Worm (Caenorhabditis elegans) whole organism, L3 larva: ENCODE data around the gene fos-1.

Experiments
- R02D3.7 ChIP-seq: fragments of 150-350 bp; optimal IDR thresholded peaks from 2 replicates; lab custom pipeline; 2014; ENCODE audit warnings: missing biosample characterization, missing genetic modification characterization
- aly-2 ChIP-seq: fragments of 150-350 bp; optimal IDR thresholded peaks from 2 replicates; lab custom pipeline; 2014; ENCODE audit warnings: missing biosample characterization, missing genetic modification characterization
- ceh-28 ChIP-seq: fragments of 150-350 bp; optimal IDR thresholded peaks from 2 replicates; lab custom pipeline; 2014; ENCODE audit warnings: missing biosample characterization, missing genetic modification reagents, missing genetic modification characterization
- elt-2 ChIP-seq: sonication (generic microtip); optimal IDR thresholded peaks from 2 replicates; lab custom pipeline; 2016; ENCODE audit warnings: missing genetic modification reagents, mild to moderate bottlenecking, missing genetic modification characterization, missing compliant biosample characterization
- elt-3 ChIP-seq, 3 experiments: fragments of 150-350 bp in 1 of 3; sonication (generic microtip) in 2 of 3; optimal IDR thresholded peaks; 2 replicates in 2 of 3; 4 replicates in 1 of 3; lab custom pipeline; 2014 to 2017; ENCODE audit warnings: missing biosample characterization in 3 of 3, missing genetic modification characterization in 3 of 3
- fkh-2 ChIP-seq: fragments of 150-350 bp; optimal IDR thresholded peaks from 2 replicates; lab custom pipeline; 2014; ENCODE audit warnings: missing biosample characterization, missing genetic modification reagents, missing genetic modification characterization
- jun-1 ChIP-seq: fragments of 150-350 bp; optimal IDR thresholded peaks from 2 replicates; lab custom pipeline; 2014; ENCODE audit warnings: missing biosample characterization, missing genetic modification reagents, missing genetic modification characterization
- nfya-1 ChIP-seq: sonication (generic microtip); optimal IDR thresholded peaks from 2 replicates; lab custom pipeline; 2017; ENCODE audit warnings: missing genetic modification characterization, mild to moderate bottlenecking, missing compliant biosample characterization, antibody characterized with exemption, moderate library complexity; ENCODE audit not compliant: insufficient read depth
- nhr-23 ChIP-seq: fragments of 150-350 bp; optimal IDR thresholded peaks from 2 replicates; lab custom pipeline; 2014; ENCODE audit warnings: missing biosample characterization, missing genetic modification reagents, missing genetic modification characterization
- nhr-237 ChIP-seq: fragments of 150-350 bp; optimal IDR thresholded peaks from 2 replicates; lab custom pipeline; 2014; ENCODE audit warnings: missing biosample characterization, missing genetic modification characterization
- nhr-67 ChIP-seq: fragments of 150-350 bp; optimal IDR thresholded peaks from 2 replicates; lab custom pipeline; 2014; ENCODE audit warnings: missing biosample characterization, missing genetic modification characterization
- nhr-76 ChIP-seq: fragments of 150-350 bp; sonication (generic microtip); optimal IDR thresholded peaks from 5 replicates; lab custom pipeline; 2014; ENCODE audit warnings: missing biosample characterization, missing genetic modification characterization
- nhr-77 ChIP-seq: fragments of 150-350 bp; optimal IDR thresholded peaks from 2 replicates; lab custom pipeline; 2014; ENCODE audit warnings: missing biosample characterization, missing genetic modification characterization
- sea-2 ChIP-seq: fragments of 150-350 bp; sonication (generic microtip); optimal IDR thresholded peaks from 4 replicates; lab custom pipeline; 2014; ENCODE audit warnings: missing biosample characterization, missing genetic modification reagents, missing genetic modification characterization
- unc-39 ChIP-seq: sonication (generic microtip); optimal IDR thresholded peaks from 4 replicates; lab custom pipeline; 2017; ENCODE audit warnings: missing biosample characterization, missing genetic modification characterization
- unc-62 ChIP-seq: fragments of 150-350 bp; sonication (generic microtip); optimal IDR thresholded peaks from 4 replicates; lab custom pipeline; 2014; ENCODE audit warnings: missing biosample characterization, missing genetic modification reagents, missing genetic modification characterization
- zag-1 ChIP-seq: fragments of 150-350 bp; optimal IDR thresholded peaks from 2 replicates; lab custom pipeline; 2014; ENCODE audit warnings: missing biosample characterization, missing genetic modification characterization
- ztf-11 ChIP-seq: fragments of 150-350 bp; optimal IDR thresholded peaks from 2 replicates; lab custom pipeline; 2014; ENCODE audit warnings: missing biosample characterization, missing genetic modification characterization

Gene fos-1

ce11 chrV:6055289-6055688 lies 51.9 kb downstream of the fos-1 start, which contains the start of gene srd-20:
TSS of gene srd-20 (plus strand) at chrV:6055589.
- no peak for TF ChIP-seq elt-2 (tag; lab: Kevin White, UChicago)
- TF ChIP-seq sea-2, result no peak
- no peak for TF ChIP-seq unc-62 (GFP tag; lab: Kevin White, UChicago)
- no peak for TF ChIP-seq nfya-1 (tag; lab: Kevin White, UChicago)
- no peak for TF ChIP-seq unc-39 (tag; lab: Kevin White, UChicago)
- no peak for TF ChIP-seq ceh-28 (tag; lab: Kevin White, UChicago)
- no peak for TF ChIP-seq elt-3 (tag; optimal IDR thresholded peaks at IDR 0.05; lab: Kevin White, UChicago)
- TF ChIP-seq nhr-237 (tag; lab: Kevin White, UChicago), result no peak
- TF ChIP-seq aly-2 (tag; lab: Kevin White, UChicago), result no peak
- no peak for TF ChIP-seq ztf-11 (tag; lab: Kevin White, UChicago)
- no peak for TF ChIP-seq nhr-77 (tag; lab: Kevin White, UChicago)
- no peak for TF ChIP-seq nhr-67 (tag; lab: Kevin White, UChicago)
- no peak for TF ChIP-seq nhr-76 (tag; lab: Kevin White, UChicago)
- no peak for TF ChIP-seq jun-1 (tag; lab: Kevin White, UChicago)
- no peak for TF ChIP-seq R02D3.7 (tag; lab: Kevin White, UChicago)

ce11 chrV:6063330-6063729 lies 59.9 kb downstream of the fos-1 start, which contains the start of gene Y38A10A.2:
TSS of gene Y38A10A.2 (minus strand) at chrV:6063430.
- no peak for TF ChIP-seq jun-1 (tag; lab: Kevin White, UChicago)
- no peak for TF ChIP-seq R02D3.7 (tag; lab: Kevin White, UChicago)
- TF ChIP-seq zag-1, result no peak
- TF ChIP-seq nhr-76 (tag; lab: Kevin White, UChicago), result no peak
- TF ChIP-seq nhr-237 (tag; lab: Kevin White, UChicago), result no peak
- TF ChIP-seq nhr-23 (tag; lab: Kevin White, UChicago), result no peak
- TF ChIP-seq fkh-2 (tag; lab: Kevin White, UChicago), result no peak
